Worm (Caenorhabditis elegans) whole organism, mixed stage, embryonic: ENCODE data around the gene C47D2.1.

Source experiments
- elt-1 ChIP-seq: sonication (generic microtip); optimal IDR thresholded peaks from 2 replicates; lab custom pipeline; 2017; ENCODE audit warnings: missing genetic modification characterization, mild to moderate bottlenecking, missing compliant biosample characterization, antibody characterized with exemption, moderate library complexity, borderline replicate concordance; ENCODE audit not compliant: insufficient read depth
- elt-3 ChIP-seq: fragments of 150-350 bp; optimal IDR thresholded peaks from 2 replicates; lab custom pipeline; 2014; ENCODE audit warnings: missing biosample characterization, missing genetic modification characterization
- lin-13 ChIP-seq: fragments of 150-350 bp; optimal IDR thresholded peaks from 2 replicates; lab custom pipeline; 2014; ENCODE audit warnings: missing biosample characterization, missing genetic modification characterization
- lin-32 ChIP-seq: fragments of 200-800 bp; sonication (Bioruptor generic); optimal IDR thresholded peaks from 2 replicates; lab custom pipeline; 2018; ENCODE audit warnings: mild to moderate bottlenecking, missing genetic modification characterization, missing compliant biosample characterization
- mep-1 ChIP-seq: fragments of 150-350 bp; optimal IDR thresholded peaks from 2 replicates; lab custom pipeline; 2017; ENCODE audit warnings: missing biosample characterization, missing genetic modification reagents, missing genetic modification characterization, inconsistent platforms
- nhr-12 ChIP-seq: fragments of 150-350 bp; optimal IDR thresholded peaks from 2 replicates; lab custom pipeline; 2014; ENCODE audit warnings: missing biosample characterization, missing genetic modification characterization
- nhr-2 ChIP-seq: fragments of 150-350 bp; optimal IDR thresholded peaks from 2 replicates; lab custom pipeline; 2014; ENCODE audit warnings: missing biosample characterization, missing genetic modification characterization
- nhr-28 ChIP-seq: fragments of 150-350 bp; optimal IDR thresholded peaks from 2 replicates; lab custom pipeline; 2014; ENCODE audit warnings: missing biosample characterization, missing genetic modification characterization
- sem-2 ChIP-seq: fragments of 200-800 bp; sonication (Bioruptor generic); optimal IDR thresholded peaks from 2 replicates; lab custom pipeline; 2018; ENCODE audit warnings: mild to moderate bottlenecking, missing genetic modification characterization, missing compliant biosample characterization
- tbx-8 ChIP-seq: fragments of 200-800 bp; sonication (Bioruptor generic); optimal IDR thresholded peaks from 2 replicates; lab custom pipeline; 2018; ENCODE audit warnings: mild to moderate bottlenecking, missing genetic modification characterization, moderate library complexity, missing compliant biosample characterization
- unc-39 ChIP-seq: fragments of 150-350 bp; optimal IDR thresholded peaks from 2 replicates; lab custom pipeline; 2014; ENCODE audit warnings: missing biosample characterization, missing genetic modification characterization
- unc-62 ChIP-seq: fragments of 150-350 bp; optimal IDR thresholded peaks from 2 replicates; lab custom pipeline; 2014; ENCODE audit warnings: missing biosample characterization, missing genetic modification reagents, missing genetic modification characterization
- ztf-11 ChIP-seq: fragments of 150-350 bp; optimal IDR thresholded peaks from 2 replicates; lab custom pipeline; 2014; ENCODE audit warnings: missing biosample characterization, missing genetic modification characterization

DNA sequence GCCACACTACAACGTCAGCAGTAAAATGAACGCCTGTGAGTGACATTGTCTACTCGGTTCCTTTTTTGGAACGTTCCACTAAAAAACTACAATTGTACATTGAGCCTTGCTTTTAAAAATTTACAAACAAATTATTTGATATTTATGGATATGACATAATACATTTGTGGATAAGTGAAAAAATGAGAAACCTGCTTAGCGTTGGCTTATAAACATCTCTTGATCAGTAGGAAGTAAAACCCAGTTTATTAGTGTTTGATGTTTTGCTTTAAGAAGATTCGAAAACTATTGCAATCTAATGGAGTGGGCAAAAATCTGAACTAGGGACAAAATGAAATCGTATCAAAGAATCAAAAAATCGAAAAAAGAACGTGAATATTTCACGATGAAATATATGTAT is 2.1 kb downstream of the C47D2.1 start:
- TF ChIP-seq tbx-8 (GFP tag; lab: Kevin White, UChicago): no peak
- no peak for TF ChIP-seq mep-1 (tag; lab: Kevin White, UChicago)
- no peak for TF ChIP-seq nhr-28 (tag; lab: Kevin White, UChicago)
- TF ChIP-seq lin-32 (GFP tag; lab: Kevin White, UChicago): no peak
- no peak for TF ChIP-seq unc-62 (GFP tag; lab: Kevin White, UChicago)
- no peak for TF ChIP-seq elt-1
- TF ChIP-seq elt-3 (tag; lab: Kevin White, UChicago): no peak
- TF ChIP-seq sem-2 (GFP tag; lab: Kevin White, UChicago): no peak
- no peak for TF ChIP-seq nhr-12 (tag; lab: Kevin White, UChicago)
- no peak for TF ChIP-seq unc-39 (tag; lab: Kevin White, UChicago)
- no peak for TF ChIP-seq ztf-11 (tag; lab: Kevin White, UChicago)
- TF ChIP-seq nhr-2: no peak
- TF ChIP-seq lin-13 (tag; lab: Kevin White, UChicago): no peak
